Fruit fly (Drosophila melanogaster): Measurements from ENCODE around the gene CG7606.

- TF ChIP-seq CG34406 (GFP tag; optimal IDR thresholded peaks at IDR 0.05) = no peak
- no peak for TF ChIP-seq Sox14 (GFP tag; optimal IDR thresholded peaks at IDR 0.05)
- no peak for TF ChIP-seq Gug (GFP tag; IDR thresholded peaks at IDR 0.05)
- TF ChIP-seq CG10669 (GFP tag; optimal IDR thresholded peaks at IDR 0.05) = no peak
- no peak for TF ChIP-seq lz (GFP tag; optimal IDR thresholded peaks at IDR 0.05)
- TF ChIP-seq Sox15 (GFP tag; optimal IDR thresholded peaks at IDR 0.05) = no peak
Measured at dm6 chr3R:17613549-17613948, 17.2 kb downstream of the CG7606 start, which contains the start of gene CG14327.
